Fruit fly (Drosophila melanogaster) whole organism, embryonic: Measurements from ENCODE around the gene Cyt-c-d.

Experiments used
- Atf3 ChIP-seq: fragments of 200-800 bp; sonication (Bioruptor generic); optimal IDR thresholded peaks from 3 replicates; lab custom pipeline; 2016; ENCODE audit warnings: missing biosample characterization, missing genetic modification characterization
- CG10147 ChIP-seq: fragments of 200-800 bp; sonication (Bioruptor generic); optimal IDR thresholded peaks from 2 replicates; lab custom pipeline; 2019; ENCODE audit warnings: missing biosample characterization, mild to moderate bottlenecking, missing genetic modification characterization, moderate library complexity
- CG10267 ChIP-seq: fragments of 200-800 bp; sonication (Bioruptor generic); optimal IDR thresholded peaks from 2 replicates; lab custom pipeline; 2018; ENCODE audit warnings: missing biosample characterization, mild to moderate bottlenecking, missing genetic modification characterization, moderate library complexity
- CG11560 ChIP-seq: fragments of 200-800 bp; sonication (Bioruptor generic); IDR thresholded peaks from 3 replicates; pipeline ENCODE4 v1.3.6; 2022; ENCODE audit warnings: missing biosample characterization, missing genetic modification characterization
- CG11723 ChIP-seq: fragments of 200-800 bp; sonication (Bioruptor generic); optimal IDR thresholded peaks from 2 replicates; lab custom pipeline; 2017; ENCODE audit warnings: missing biosample characterization, mild to moderate bottlenecking, missing genetic modification characterization
- CG12659 ChIP-seq: fragments of 200-800 bp; sonication (Bioruptor generic); optimal IDR thresholded peaks from 3 replicates; lab custom pipeline; 2017; ENCODE audit warnings: mild to moderate bottlenecking, missing biosample characterization, missing genetic modification reagents, missing genetic modification characterization
- CG14014 ChIP-seq: fragments of 200-800 bp; sonication (Bioruptor generic); IDR thresholded peaks from 2 replicates; pipeline ENCODE4 v1.3.6; 2022; ENCODE audit warnings: missing biosample characterization, missing genetic modification characterization
- CG17385 ChIP-seq: fragments of 200-800 bp; sonication (Bioruptor generic); optimal IDR thresholded peaks from 3 replicates; lab custom pipeline; 2018; ENCODE audit warnings: missing biosample characterization, mild to moderate bottlenecking, missing genetic modification characterization
- CG31365 ChIP-seq: fragments of 200-800 bp; sonication (Bioruptor generic); optimal IDR thresholded peaks from 2 replicates; lab custom pipeline; 2018; ENCODE audit warnings: missing biosample characterization, mild to moderate bottlenecking, missing genetic modification characterization
- CG31441 ChIP-seq: fragments of 200-800 bp; sonication (Bioruptor generic); IDR thresholded peaks from 2 replicates; pipeline ENCODE4 v1.3.6; 2022; ENCODE audit warnings: missing biosample characterization, missing genetic modification characterization
- CG32772 ChIP-seq: fragments of 200-800 bp; sonication (Bioruptor generic); IDR thresholded peaks from 2 replicates; pipeline ENCODE4 v1.3.6; 2022; ENCODE audit warnings: missing biosample characterization, missing genetic modification characterization
- CG34422 ChIP-seq: fragments of 200-800 bp; sonication (Bioruptor generic); IDR thresholded peaks from 3 replicates; pipeline ENCODE4 v1.3.6; 2022; ENCODE audit warnings: missing biosample characterization, missing genetic modification characterization
- CG3726 ChIP-seq: fragments of 200-800 bp; sonication (Bioruptor generic); IDR thresholded peaks from 3 replicates; pipeline ENCODE4, ENCODE4 v1.3.6; 2022; ENCODE audit warnings: missing biosample characterization, missing genetic modification characterization
- CG42726 ChIP-seq: fragments of 200-800 bp; sonication (Bioruptor generic); IDR thresholded peaks from 2 replicates; pipeline ENCODE4 v1.3.6; 2022; ENCODE audit warnings: missing biosample characterization, missing genetic modification characterization; ENCODE audit not compliant: partially characterized antibody
- CG4424 ChIP-seq: fragments of 200-800 bp; sonication (Bioruptor generic); optimal IDR thresholded peaks from 3 replicates; lab custom pipeline; 2016; ENCODE audit warnings: missing biosample characterization, missing genetic modification characterization
- CG4730 ChIP-seq: fragments of 200-800 bp; sonication (Bioruptor generic); IDR thresholded peaks from 2 replicates; pipeline ENCODE4 v1.3.6; 2022; ENCODE audit warnings: missing biosample characterization, missing genetic modification characterization
- CG4820 ChIP-seq: fragments of 200-800 bp; sonication (Bioruptor generic); optimal IDR thresholded peaks from 3 replicates; lab custom pipeline; 2016; ENCODE audit warnings: missing biosample characterization, missing genetic modification characterization
- CG5245 ChIP-seq: fragments of 200-800 bp; sonication (Bioruptor generic); optimal IDR thresholded peaks from 3 replicates; lab custom pipeline; 2016; ENCODE audit warnings: missing biosample characterization, missing genetic modification characterization
- CG8359 ChIP-seq: fragments of 200-800 bp; sonication (Bioruptor generic); optimal IDR thresholded peaks from 2 replicates; lab custom pipeline; 2017; ENCODE audit warnings: missing biosample characterization, mild to moderate bottlenecking, missing genetic modification characterization, borderline replicate concordance
- CG8944 ChIP-seq: fragments of 200-800 bp; sonication (Bioruptor generic); optimal IDR thresholded peaks from 3 replicates; lab custom pipeline; 2016; ENCODE audit warnings: missing biosample characterization, missing genetic modification characterization
- CTCF ChIP-seq: fragments of 200-800 bp; sonication (Bioruptor generic); optimal IDR thresholded peaks from 2 replicates; lab custom pipeline; 2017; ENCODE audit warnings: missing biosample characterization, mild to moderate bottlenecking, missing genetic modification characterization, moderate library complexity
- Dip2 ChIP-seq: fragments of 200-800 bp; sonication (Bioruptor generic); IDR thresholded peaks from 2 replicates; pipeline ENCODE4 v1.3.6; 2022; ENCODE audit warnings: missing biosample characterization, missing genetic modification characterization
- E2f1 ChIP-seq: fragments of 200-800 bp; sonication (Bioruptor generic); IDR thresholded peaks from 2 replicates; pipeline ENCODE4 v1.3.6; 2022; ENCODE audit warnings: missing biosample characterization, missing genetic modification characterization
- HLHmδ ChIP-seq: fragments of 200-800 bp; sonication (Bioruptor generic); optimal IDR thresholded peaks from 2 replicates; lab custom pipeline; 2018; ENCODE audit warnings: missing biosample characterization, mild to moderate bottlenecking, missing genetic modification characterization, moderate library complexity
- Hmx ChIP-seq: fragments of 200-800 bp; sonication (Bioruptor generic); optimal IDR thresholded peaks from 2 replicates; lab custom pipeline; 2016; ENCODE audit warnings: missing biosample characterization, missing genetic modification characterization
- Hr78 ChIP-seq, 2 experiments: fragments of 200-800 bp in 1 of 2; fragments of >200 bp in 1 of 2; sonication (Bioruptor generic) in 1 of 2; optimal IDR thresholded peaks; 2 replicates each; lab custom pipeline; 2017 to 2019; ENCODE audit warnings: missing biosample characterization in 2 of 2, missing genetic modification characterization in 2 of 2, mild to moderate bottlenecking in 1 of 2, moderate library complexity in 1 of 2
- Meics ChIP-seq: fragments of 200-800 bp; sonication (Bioruptor generic); optimal IDR thresholded peaks from 2 replicates; lab custom pipeline; 2017; ENCODE audit warnings: missing biosample characterization, mild to moderate bottlenecking, missing genetic modification characterization
- NFAT ChIP-seq: fragments of 200-800 bp; sonication (Bioruptor generic); IDR thresholded peaks from 2 replicates; pipeline ENCODE4 v1.3.6; 2022; ENCODE audit warnings: missing biosample characterization, missing genetic modification characterization
- Nf-YC ChIP-seq: fragments of 200-800 bp; optimal IDR thresholded peaks from 3 replicates; lab custom pipeline; 2019; ENCODE audit warnings: missing biosample characterization, mild to moderate bottlenecking, missing genetic modification characterization, moderate library complexity
- Side ChIP-seq: fragments of 200-800 bp; sonication (Bioruptor generic); optimal IDR thresholded peaks from 2 replicates; lab custom pipeline; 2016; ENCODE audit warnings: missing biosample characterization, missing genetic modification characterization
- Sox102F ChIP-seq: fragments of 200-800 bp; sonication (Bioruptor generic); optimal IDR thresholded peaks from 2 replicates; lab custom pipeline; 2018; ENCODE audit warnings: missing biosample characterization, mild to moderate bottlenecking, missing genetic modification characterization, moderate library complexity
- Vsx1 ChIP-seq: fragments of 200-800 bp; sonication (Bioruptor generic); optimal IDR thresholded peaks from 2 replicates; lab custom pipeline; 2017; ENCODE audit warnings: missing biosample characterization, mild to moderate bottlenecking, missing genetic modification characterization, missing genetic modification reagents
- ap ChIP-seq: fragments of 200-800 bp; sonication (Bioruptor generic); IDR thresholded peaks from 2 replicates; pipeline ENCODE4 v1.3.6; 2022; ENCODE audit warnings: missing biosample characterization, missing genetic modification characterization
- da ChIP-seq: fragments of 200-800 bp; sonication (Bioruptor generic); optimal IDR thresholded peaks from 2 replicates; lab custom pipeline; 2016; ENCODE audit warnings: missing biosample characterization, missing genetic modification characterization
- disco-r ChIP-seq: fragments of 200-800 bp; sonication (Bioruptor generic); optimal IDR thresholded peaks from 2 replicates; lab custom pipeline; 2016; ENCODE audit warnings: missing biosample characterization, missing genetic modification characterization
- esg ChIP-seq: fragments of 200-800 bp; sonication (Bioruptor generic); conservative IDR thresholded peaks from 2 replicates; pipeline ENCODE4 v1.3.6; 2022; ENCODE audit warnings: missing biosample characterization, missing genetic modification characterization
- ewg ChIP-seq: fragments of 200-800 bp; sonication (Bioruptor generic); optimal IDR thresholded peaks from 3 replicates; lab custom pipeline; 2017; ENCODE audit warnings: mild to moderate bottlenecking, missing biosample characterization, missing genetic modification reagents, missing genetic modification characterization
- h ChIP-seq: fragments of >200 bp; optimal IDR thresholded peaks from 2 replicates; lab custom pipeline; 2017
- kay ChIP-seq: fragments of 200-800 bp; sonication (Bioruptor generic); optimal IDR thresholded peaks from 2 replicates; lab custom pipeline; 2016; ENCODE audit warnings: missing biosample characterization, missing genetic modification characterization
- mam ChIP-seq: fragments of 200-800 bp; sonication (Bioruptor generic); optimal IDR thresholded peaks from 3 replicates; lab custom pipeline; 2016; ENCODE audit warnings: missing biosample characterization, missing genetic modification characterization
- prd ChIP-seq, 3 experiments: fragments of >200 bp in 2 of 3; fragments of 200-800 bp in 1 of 3; sonication (Bioruptor generic) in 1 of 3; optimal IDR thresholded peaks in 2 of 3; IDR thresholded peaks in 1 of 3; 2 replicates in 2 of 3; 3 replicates in 1 of 3; pipeline versions ENCODE4 v1.3.6 to Lab custom; 2017 to 2022; ENCODE audit warnings: missing biosample characterization in 1 of 3, missing genetic modification characterization in 1 of 3
- rib ChIP-seq: fragments of 200-800 bp; sonication (Bioruptor generic); IDR thresholded peaks from 2 replicates; pipeline ENCODE4 v1.3.6; 2022; ENCODE audit warnings: missing biosample characterization, missing genetic modification characterization
- run ChIP-seq: fragments of 200-800 bp; sonication (Bioruptor generic); optimal IDR thresholded peaks from 3 replicates; lab custom pipeline; 2018; ENCODE audit warnings: missing biosample characterization, mild to moderate bottlenecking, missing genetic modification characterization
- sd ChIP-seq: fragments of 200-800 bp; sonication (Bioruptor generic); optimal IDR thresholded peaks from 3 replicates; lab custom pipeline; 2018; ENCODE audit warnings: missing biosample characterization, mild to moderate bottlenecking, missing genetic modification characterization, moderate library complexity
- sqz ChIP-seq: fragments of 200-800 bp; sonication (Bioruptor generic); optimal IDR thresholded peaks from 3 replicates; lab custom pipeline; 2018; ENCODE audit warnings: missing biosample characterization, mild to moderate bottlenecking, missing genetic modification characterization
- tin ChIP-seq: fragments of 200-800 bp; sonication (Bioruptor generic); optimal IDR thresholded peaks from 3 replicates; lab custom pipeline; 2016; ENCODE audit warnings: missing biosample characterization, missing genetic modification characterization
- toy ChIP-seq: fragments of 200-800 bp; sonication (Bioruptor generic); IDR thresholded peaks from 2 replicates; pipeline ENCODE4 v1.3.6; 2022; ENCODE audit warnings: missing biosample characterization, missing genetic modification characterization
- unc-4 ChIP-seq: fragments of 200-800 bp; sonication (Bioruptor generic); IDR thresholded peaks from 2 replicates; pipeline ENCODE4 v1.3.6; 2022; ENCODE audit warnings: missing biosample characterization, missing genetic modification characterization; ENCODE audit not compliant: partially characterized antibody

Gene Cyt-c-d

dm6 chr2L:16720707-16721700 is 5.3 kb downstream of the Cyt-c-d start (continued):
- TF ChIP-seq CG17385 (GFP tag; lab: Kevin White, UChicago) (peak; percentile 86), CG3726 (GFP tag; lab: Robert Waterston, UW) (peak; percentile 94), CG11560 (tag; lab: Robert Waterston, UW) (peak; percentile 76; the same call in 2 of the 3 replicates), sd (tag; lab: Kevin White, UChicago) (peak; percentile 51), kay (GFP tag; lab: Kevin White, UChicago) (peak; percentile 93), Dip2 (GFP tag; lab: Robert Waterston, UW) (peak; percentile 49; the same call in 1 of the 2 replicates), run (peak; percentile 91), toy (GFP tag; lab: Robert Waterston, UW) (peak; percentile 90), E2f1 (GFP tag; lab: Robert Waterston, UW) (peak; percentile 95), mam (GFP tag; lab: Kevin White, UChicago) (peak; percentile 56), ewg (GFP tag; lab: Kevin White, UChicago) (peak; percentile 83), CG5245 (peak; percentile 91), CG4820 (peak; percentile 93), da (GFP tag; lab: Kevin White, UChicago) (peak; percentile 67), esg (GFP tag; lab: Robert Waterston, UW) (peak; percentile 95), CG11723 (GFP tag; lab: Kevin White, UChicago) (peak; percentile 84), Hr78 (GFP tag; optimal IDR thresholded peaks at IDR 0.05; lab: Kevin White, UChicago) (peak in 1 of 2 experiments; percentile 94), CG42726 (GFP tag; lab: Robert Waterston, UW) (no peak), CG14014 (GFP tag; lab: Robert Waterston, UW) (peak; percentile 94), CG4730 (GFP tag; lab: Robert Waterston, UW) (peak; percentile 94), rib (GFP tag; lab: Robert Waterston, UW) (peak; percentile 86), unc-4 (GFP tag; lab: Robert Waterston, UW) (no peak), Hmx (peak; percentile 74), CG8944 (GFP tag; lab: Kevin White, UChicago) (peak; percentile 52), CG34422 (GFP tag; lab: Robert Waterston, UW) (peak; percentile 97), sqz (GFP tag; lab: Kevin White, UChicago) (peak; percentile 68), CG10147 (peak; percentile 86), CG32772 (GFP tag; lab: Robert Waterston, UW) (peak; percentile 95), h (lab: Kevin White, UChicago) (no peak), Nf-YC (tag; lab: Kevin White, UChicago) (peak; percentile 64), CG8359 (GFP tag; lab: Kevin White, UChicago) (peak; percentile 85), ap (GFP tag; lab: Robert Waterston, UW) (peak; percentile 93), Sox102F (peak; percentile 96), NFAT (peak; percentile 86), disco-r (GFP tag; lab: Kevin White, UChicago) (peak; percentile 71), CG4424 (GFP tag; lab: Kevin White, UChicago) (peak; percentile 95), tin (GFP tag; lab: Kevin White, UChicago) (peak; percentile 92), Vsx1 (GFP tag; lab: Kevin White, UChicago) (peak; percentile 60), CTCF (GFP tag; lab: Kevin White, UChicago) (peak; percentile 57), CG31441 (GFP tag; lab: Robert Waterston, UW) (peak; percentile 94), prd (optimal IDR thresholded peaks at IDR 0.05; lab: Kevin White, UChicago) (no peak), prd (GFP tag; IDR thresholded peaks at IDR 0.05; lab: Robert Waterston, UW) (peak; percentile 98), Atf3 (GFP tag; lab: Kevin White, UChicago) (peak; percentile 67), CG12659 (GFP tag; lab: Kevin White, UChicago) (peak; percentile 90), Side (GFP tag; lab: Kevin White, UChicago) (peak; percentile 75), CG31365 (tag; lab: Kevin White, UChicago) (peak; percentile 46), Meics (GFP tag; lab: Kevin White, UChicago) (peak; percentile 91), HLHmδ (GFP tag; lab: Kevin White, UChicago) (no peak), CG10267 (peak; percentile 85)
